Worm (Caenorhabditis elegans): ENCODE data around the gene ttr-21.

The ttr-21 gene

DNA sequence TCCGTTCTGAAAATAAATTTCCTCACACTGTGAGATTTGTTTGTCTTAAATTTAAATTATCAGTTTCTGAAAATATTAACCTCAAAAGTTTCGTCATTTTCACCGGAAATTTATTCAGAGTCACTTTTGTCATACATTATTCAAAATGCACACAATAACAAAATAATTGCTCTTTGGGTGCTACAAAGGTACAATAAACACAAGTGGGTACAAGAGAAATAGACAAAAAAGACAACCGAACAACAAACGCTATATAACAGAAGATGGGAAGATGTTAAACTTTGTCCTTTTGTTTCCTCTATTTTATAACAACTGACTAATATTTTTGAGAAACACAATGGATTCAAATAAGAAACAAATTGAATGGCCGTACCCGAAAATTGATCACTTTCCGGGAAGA lies 15.3 kb upstream of the ttr-21 start:
- TF ChIP-seq snpc-4 (GFP tag; optimal IDR thresholded peaks at IDR 0.05) = no peak
- no peak for TF ChIP-seq snpc-4 (tag; optimal IDR thresholded peaks at IDR 0.05)
- no peak for TF ChIP-seq him-1 (tag; optimal IDR thresholded peaks at IDR 0.05)
- no peak for TF ChIP-seq die-1 (tag; optimal IDR thresholded peaks at IDR 0.05)
- no peak for TF ChIP-seq attf-3 (GFP tag; conservative IDR thresholded peaks at IDR 0.05)
- no peak for TF ChIP-seq K12H6.12 (tag; optimal IDR thresholded peaks at IDR 0.05)
- TF ChIP-seq zim-3 (tag; optimal IDR thresholded peaks at IDR 0.05) = no peak
- no peak for TF ChIP-seq ets-4 (GFP tag; optimal IDR thresholded peaks at IDR 0.05)
- no peak for TF ChIP-seq F37B4.10 (GFP tag; IDR thresholded peaks at IDR 0.05)
- no peak for TF ChIP-seq unc-130 (GFP tag; optimal IDR thresholded peaks at IDR 0.05)
- TF ChIP-seq Y79H2A.3 (GFP tag; conservative IDR thresholded peaks at IDR 0.05) = no peak
- TF ChIP-seq attf-6 (GFP tag; IDR thresholded peaks at IDR 0.05) = no peak
- no peak for TF ChIP-seq aptf-3 (GFP tag; IDR thresholded peaks at IDR 0.05)
- TF ChIP-seq F52B5.7 (tag; optimal IDR thresholded peaks at IDR 0.05) = no peak
- TF ChIP-seq atf-7 (tag; optimal IDR thresholded peaks at IDR 0.05) = no peak
- TF ChIP-seq nfya-2 (GFP tag; IDR thresholded peaks at IDR 0.05) = no peak
- no peak for TF ChIP-seq madf-3 (GFP tag; IDR thresholded peaks at IDR 0.05)
- no peak for TF ChIP-seq mes-4 (tag; optimal IDR thresholded peaks at IDR 0.05)
- TF ChIP-seq egl-44 (GFP tag; IDR thresholded peaks at IDR 0.05) = no peak

DNA sequence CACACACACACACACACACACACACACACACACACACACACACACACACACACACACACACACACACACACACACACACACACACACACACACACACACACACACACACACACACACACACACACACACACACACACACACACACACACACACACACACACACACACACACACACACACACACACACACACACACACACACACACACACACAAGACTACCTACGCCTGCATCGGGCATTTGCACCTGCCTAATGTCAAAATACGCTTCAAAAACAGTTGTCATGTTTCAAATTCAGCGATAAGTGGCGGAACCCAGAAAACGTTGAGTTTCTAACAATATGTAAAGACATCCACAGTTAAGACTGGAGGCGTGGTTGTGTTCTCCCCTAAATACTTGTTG lies 14.7 kb upstream of the ttr-21 start:
- peak; percentile 76; the same call in 1 of the 2 replicates for TF ChIP-seq egrh-3 (GFP tag; IDR thresholded peaks at IDR 0.05)
- peak; percentile 10 for TF ChIP-seq ceh-27 (GFP tag; optimal IDR thresholded peaks at IDR 0.05)

- TF ChIP-seq C06A6.2 (GFP tag; conservative IDR thresholded peaks at IDR 0.05) (no peak), ekl-4 (GFP tag; IDR thresholded peaks at IDR 0.05) (no peak), let-607 (tag; optimal IDR thresholded peaks at IDR 0.05) (no peak), nhr-27 (tag; optimal IDR thresholded peaks at IDR 0.05) (no peak), F57C9.4 (tag; optimal IDR thresholded peaks at IDR 0.05) (no peak), ztf-28 (GFP tag; IDR thresholded peaks at IDR 0.05) (no peak), F55B11.4 (tag; optimal IDR thresholded peaks at IDR 0.05; ENCODE audit: borderline replicate concordance, insufficient read depth) (no peak), lir-1 (GFP tag; conservative IDR thresholded peaks at IDR 0.05) (no peak), ceh-40 (GFP tag; IDR thresholded peaks at IDR 0.05) (no peak), ceh-79 (tag; optimal IDR thresholded peaks at IDR 0.05) (no peak), attf-5 (GFP tag; optimal IDR thresholded peaks at IDR 0.05) (no peak), B0336.3 (GFP tag; IDR thresholded peaks at IDR 0.05) (no peak)
Measured at ce11 chrV:13866353-13866752, 12.1 kb upstream of the ttr-21 start, which contains the start of gene nhr-175. nhr-175 (plus strand) TSS chrV:13866691.

DNA sequence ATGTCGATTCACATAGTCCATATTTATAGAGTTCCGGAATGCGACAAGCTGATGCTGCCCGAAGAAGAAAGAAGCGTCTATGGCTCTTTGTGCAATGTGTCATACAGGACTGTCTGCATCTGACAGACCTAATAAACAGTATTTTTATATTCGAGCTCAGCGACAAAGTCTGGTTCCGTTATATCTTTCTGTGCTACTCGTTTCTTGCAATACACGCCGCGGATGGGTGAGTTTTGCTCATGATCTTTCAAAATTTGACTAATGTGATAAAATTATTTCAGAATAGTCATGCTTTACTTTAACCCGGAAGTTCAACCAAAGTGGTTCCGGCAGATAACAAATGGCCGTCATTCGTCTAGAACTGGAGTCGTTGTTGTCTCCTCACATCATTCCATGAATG lies 9.5 kb upstream of the ttr-21 start:
- TF ChIP-seq unc-130 (GFP tag; optimal IDR thresholded peaks at IDR 0.05) (no peak), sdz-38 (tag; optimal IDR thresholded peaks at IDR 0.05) (no peak), mel-28 (tag; optimal IDR thresholded peaks at IDR 0.05; ENCODE audit: borderline replicate concordance) (no peak), lsl-1 (GFP tag; optimal IDR thresholded peaks at IDR 0.05) (no peak), F33H1.4 (GFP tag; IDR thresholded peaks at IDR 0.05) (no peak), attf-6 (GFP tag; IDR thresholded peaks at IDR 0.05) (no peak), mes-4 (tag; optimal IDR thresholded peaks at IDR 0.05) (no peak), B0019.2 (GFP tag; conservative IDR thresholded peaks at IDR 0.05) (no peak), mxl-1 (tag; optimal IDR thresholded peaks at IDR 0.05) (no peak), hlh-12 (tag; optimal IDR thresholded peaks at IDR 0.05) (no peak), hsf-1 (GFP tag; IDR thresholded peaks at IDR 0.05) (no peak), him-1 (tag; optimal IDR thresholded peaks at IDR 0.05) (no peak), nhr-120 (GFP tag; IDR thresholded peaks at IDR 0.05) (no peak), F49E8.2 (tag; optimal IDR thresholded peaks at IDR 0.05; ENCODE audit: insufficient read depth) (no peak), F57A8.1 (GFP tag; optimal IDR thresholded peaks at IDR 0.05) (no peak), egl-18 (GFP tag; IDR thresholded peaks at IDR 0.05) (no peak), nfyb-1 (GFP tag; IDR thresholded peaks at IDR 0.05) (no peak), hmg-20 (GFP tag; IDR thresholded peaks at IDR 0.05) (no peak), ekl-4 (GFP tag; IDR thresholded peaks at IDR 0.05) (no peak)

All from whole organism, young adult.